Worm (Caenorhabditis elegans) whole organism, L4 larva: ENCODE measurements around the gene T01B11.1.

ENCODE experiments used
- D1046.2 ChIP-seq: fragments of 200-800 bp; sonication (Bioruptor generic); IDR thresholded peaks from 2 replicates; pipeline ENCODE4 v1.3.6; 2022; ENCODE audit warnings: missing genetic modification characterization, missing compliant biosample characterization
- F37D6.2 ChIP-seq: sonication (generic microtip); optimal IDR thresholded peaks from 2 replicates; lab custom pipeline; 2016; ENCODE audit warnings: mild to moderate bottlenecking, missing genetic modification characterization, missing compliant biosample characterization
- T26A8.4 ChIP-seq: fragments of 200-800 bp; sonication (Bioruptor generic); IDR thresholded peaks from 2 replicates; pipeline ENCODE4 v1.3.6; 2022; ENCODE audit warnings: missing genetic modification characterization, missing compliant biosample characterization
- Y105C5A.15 ChIP-seq: fragments of 200-800 bp; sonication (Bioruptor generic); IDR thresholded peaks from 2 replicates; pipeline ENCODE4 v1.3.6; 2022; ENCODE audit warnings: missing genetic modification characterization, missing compliant biosample characterization
- ZK337.2 ChIP-seq: fragments of 200-800 bp; sonication (Bioruptor generic); IDR thresholded peaks from 2 replicates; pipeline ENCODE4 v1.3.6; 2022; ENCODE audit warnings: missing genetic modification reagents, missing genetic modification characterization, missing compliant biosample characterization
- arid-1 ChIP-seq: fragments of 200-800 bp; sonication (Bioruptor generic); conservative IDR thresholded peaks from 2 replicates; pipeline ENCODE4 v1.3.6; 2022; ENCODE audit warnings: missing genetic modification reagents, missing genetic modification characterization, missing compliant biosample characterization
- attf-4 ChIP-seq: sonication (generic microtip); optimal IDR thresholded peaks from 3 replicates; lab custom pipeline; 2017; ENCODE audit warnings: missing biosample characterization, missing genetic modification characterization
- ceh-20 ChIP-seq: fragments of 200-800 bp; sonication (Bioruptor generic); IDR thresholded peaks from 2 replicates; pipeline ENCODE4 v1.3.6; 2022; ENCODE audit warnings: missing genetic modification reagents, missing genetic modification characterization, missing compliant biosample characterization
- ceh-82 ChIP-seq: sonication (generic microtip); optimal IDR thresholded peaks from 2 replicates; lab custom pipeline; 2017; ENCODE audit warnings: missing biosample characterization, missing genetic modification characterization
- cey-2 ChIP-seq: sonication (generic microtip); optimal IDR thresholded peaks from 3 replicates; lab custom pipeline; 2017; ENCODE audit warnings: missing genetic modification characterization, mild to moderate bottlenecking, missing compliant biosample characterization, antibody characterized with exemption, borderline replicate concordance; ENCODE audit not compliant: insufficient read depth
- daf-12 ChIP-seq: fragments of 150-350 bp; optimal IDR thresholded peaks from 2 replicates; lab custom pipeline; 2014; ENCODE audit warnings: missing biosample characterization, missing genetic modification reagents, missing genetic modification characterization
- daf-16 ChIP-seq, 3 experiments: sonication (generic microtip); optimal IDR thresholded peaks; 2 replicates each; lab custom pipeline; 2016 to 2017; ENCODE audit warnings: missing genetic modification characterization in 3 of 3, missing genetic modification reagents in 3 of 3, mild to moderate bottlenecking in 2 of 3, missing compliant biosample characterization in 2 of 3, missing biosample characterization in 1 of 3, moderate library complexity in 1 of 3
- daf-8 ChIP-seq: fragments of 200-800 bp; sonication (Bioruptor generic); IDR thresholded peaks from 2 replicates; pipeline ENCODE4 v1.3.6; 2022; ENCODE audit warnings: missing genetic modification characterization, missing compliant biosample characterization
- dmd-6 ChIP-seq: fragments of 200-800 bp; sonication (Bioruptor generic); IDR thresholded peaks from 2 replicates; pipeline ENCODE4 v1.3.6; 2022; ENCODE audit warnings: missing genetic modification reagents, missing genetic modification characterization, missing compliant biosample characterization
- dpl-1 ChIP-seq: fragments of 150-350 bp; optimal IDR thresholded peaks from 2 replicates; lab custom pipeline; 2014; ENCODE audit warnings: missing biosample characterization, missing genetic modification reagents, missing genetic modification characterization
- dve-1 ChIP-seq: sonication (generic microtip); optimal IDR thresholded peaks from 2 replicates; lab custom pipeline; 2017; ENCODE audit warnings: antibody characterized with exemption, mild to moderate bottlenecking, missing genetic modification characterization, missing compliant biosample characterization; ENCODE audit not compliant: insufficient read depth
- egl-43 ChIP-seq: fragments of 200-800 bp; sonication (Bioruptor generic); IDR thresholded peaks from 2 replicates; pipeline ENCODE4 v1.3.6; 2022; ENCODE audit warnings: missing genetic modification reagents, missing genetic modification characterization, missing compliant biosample characterization
- fos-1 ChIP-seq: fragments of 150-350 bp; optimal IDR thresholded peaks from 2 replicates; lab custom pipeline; 2014; ENCODE audit warnings: missing biosample characterization, missing genetic modification characterization
- hlh-11 ChIP-seq: fragments of 200-800 bp; sonication (Bioruptor generic); optimal IDR thresholded peaks from 2 replicates; lab custom pipeline; 2018; ENCODE audit warnings: mild to moderate bottlenecking, missing genetic modification characterization, missing compliant biosample characterization
- hmg-1.1 ChIP-seq: fragments of 200-800 bp; sonication (Bioruptor generic); IDR thresholded peaks from 2 replicates; pipeline ENCODE4 v1.3.6; 2022; ENCODE audit warnings: missing genetic modification reagents, missing genetic modification characterization, missing compliant biosample characterization
- jun-1 ChIP-seq: fragments of 150-350 bp; optimal IDR thresholded peaks from 2 replicates; lab custom pipeline; 2014; ENCODE audit warnings: missing biosample characterization, missing genetic modification reagents, missing genetic modification characterization
- lin-15B ChIP-seq: fragments of 150-350 bp; sonication (generic microtip); optimal IDR thresholded peaks from 3 replicates; lab custom pipeline; 2014; ENCODE audit warnings: missing biosample characterization, missing genetic modification characterization
- lin-39 ChIP-seq: fragments of 150-350 bp; optimal IDR thresholded peaks from 2 replicates; lab custom pipeline; 2014; ENCODE audit warnings: missing biosample characterization, missing genetic modification reagents, missing genetic modification characterization
- lir-3 ChIP-seq: sonication (generic microtip); optimal IDR thresholded peaks from 2 replicates; lab custom pipeline; 2016; ENCODE audit warnings: mild to moderate bottlenecking, missing genetic modification characterization, missing compliant biosample characterization
- madf-5 ChIP-seq, 2 experiments: fragments of 200-800 bp; sonication (Bioruptor generic); IDR thresholded peaks; 2 replicates each; pipeline ENCODE4 v1.3.6; 2022; ENCODE audit warnings: missing compliant biosample characterization in 2 of 2, missing genetic modification characterization in 2 of 2
- madf-9 ChIP-seq: fragments of 200-800 bp; sonication (Bioruptor generic); conservative IDR thresholded peaks from 2 replicates; pipeline ENCODE4 v1.3.6; 2022; ENCODE audit warnings: missing genetic modification reagents, missing genetic modification characterization, missing compliant biosample characterization
- mdt-29 ChIP-seq: fragments of 200-800 bp; sonication (Bioruptor generic); IDR thresholded peaks from 2 replicates; pipeline ENCODE4 v1.3.6; 2022; ENCODE audit warnings: missing genetic modification reagents, missing genetic modification characterization, missing compliant biosample characterization
- mep-1 ChIP-seq: fragments of 150-350 bp; sonication (generic microtip); optimal IDR thresholded peaks from 3 replicates; lab custom pipeline; 2014; ENCODE audit warnings: missing biosample characterization, missing genetic modification characterization
- mes-2 ChIP-seq: sonication (generic microtip); optimal IDR thresholded peaks from 2 replicates; lab custom pipeline; 2016; ENCODE audit warnings: missing genotype, mild to moderate bottlenecking, missing genetic modification characterization, missing compliant biosample characterization; ENCODE audit not compliant: poor library complexity, severe bottlenecking
- mxl-2 ChIP-seq: fragments of 200-800 bp; sonication (Bioruptor generic); conservative IDR thresholded peaks from 2 replicates; pipeline ENCODE4 v1.3.6; 2022; ENCODE audit warnings: missing genetic modification reagents, missing genetic modification characterization, missing compliant biosample characterization
- nhr-10 ChIP-seq: fragments of 150-350 bp; optimal IDR thresholded peaks from 2 replicates; lab custom pipeline; 2014; ENCODE audit warnings: missing biosample characterization, missing genetic modification characterization
- nhr-102 ChIP-seq: sonication (generic microtip); optimal IDR thresholded peaks from 2 replicates; lab custom pipeline; 2016; ENCODE audit warnings: mild to moderate bottlenecking, missing genetic modification characterization, moderate library complexity, missing compliant biosample characterization
- nhr-11 ChIP-seq: fragments of 150-350 bp; optimal IDR thresholded peaks from 2 replicates; lab custom pipeline; 2014; ENCODE audit warnings: missing biosample characterization, missing genetic modification characterization
- nhr-111 ChIP-seq: fragments of 200-800 bp; sonication (Bioruptor generic); optimal IDR thresholded peaks from 2 replicates; lab custom pipeline; 2018; ENCODE audit warnings: mild to moderate bottlenecking, missing genetic modification characterization, missing compliant biosample characterization
- nhr-41 ChIP-seq: fragments of 200-800 bp; sonication (Bioruptor generic); IDR thresholded peaks from 2 replicates; pipeline ENCODE4 v1.3.6; 2022; ENCODE audit warnings: missing genetic modification reagents, missing genetic modification characterization, missing compliant biosample characterization
- nhr-42 ChIP-seq: fragments of 200-800 bp; sonication (Bioruptor generic); IDR thresholded peaks from 2 replicates; pipeline ENCODE4 v1.3.6; 2022; ENCODE audit warnings: missing genetic modification characterization, missing compliant biosample characterization
- nhr-48 ChIP-seq: sonication (generic microtip); optimal IDR thresholded peaks from 2 replicates; lab custom pipeline; 2016; ENCODE audit warnings: mild to moderate bottlenecking, missing genetic modification characterization, missing compliant biosample characterization
- nhr-76 ChIP-seq: fragments of 150-350 bp; optimal IDR thresholded peaks from 2 replicates; lab custom pipeline; 2014; ENCODE audit warnings: missing biosample characterization, missing genetic modification characterization
- php-3 ChIP-seq: fragments of 200-800 bp; sonication (Bioruptor generic); IDR thresholded peaks from 2 replicates; pipeline ENCODE4 v1.3.6; 2022; ENCODE audit warnings: missing genetic modification reagents, missing genetic modification characterization, missing compliant biosample characterization
- rbr-2 ChIP-seq: sonication (generic microtip); optimal IDR thresholded peaks from 2 replicates; lab custom pipeline; 2016; ENCODE audit warnings: missing genotype, missing genetic modification characterization, missing compliant biosample characterization
- sdz-12 ChIP-seq: fragments of 200-800 bp; sonication (Bioruptor generic); optimal IDR thresholded peaks from 2 replicates; lab custom pipeline; 2018; ENCODE audit warnings: mild to moderate bottlenecking, missing genetic modification characterization, missing compliant biosample characterization
- tag-97 ChIP-seq: fragments of 200-800 bp; sonication (Bioruptor generic); IDR thresholded peaks from 2 replicates; pipeline ENCODE4 v1.3.6; 2022; ENCODE audit warnings: missing genetic modification characterization, missing compliant biosample characterization
- vab-7 ChIP-seq: fragments of 200-800 bp; sonication (Bioruptor generic); IDR thresholded peaks from 2 replicates; pipeline ENCODE4 v1.3.6; 2022; ENCODE audit warnings: missing genetic modification reagents, missing genetic modification characterization, missing compliant biosample characterization
- zfp-3 ChIP-seq: fragments of 200-800 bp; sonication (Bioruptor generic); conservative IDR thresholded peaks from 2 replicates; pipeline ENCODE4 v1.3.6; 2022; ENCODE audit warnings: missing genetic modification reagents, missing genetic modification characterization, missing compliant biosample characterization
- zip-2 ChIP-seq: fragments of 150-350 bp; optimal IDR thresholded peaks from 2 replicates; lab custom pipeline; 2014; ENCODE audit warnings: missing biosample characterization, missing genetic modification characterization
- ztf-11 ChIP-seq: fragments of 150-350 bp; optimal IDR thresholded peaks from 2 replicates; lab custom pipeline; 2014; ENCODE audit warnings: missing biosample characterization, missing genetic modification characterization

Gene T01B11.1

ce11 chrIV:8428492-8428891 is 18.5 kb upstream of the T01B11.1 start (continued):
- peak; percentile 55 for TF ChIP-seq dpl-1 (GFP tag; lab: Kevin White, UChicago)
- no peak for TF ChIP-seq T26A8.4 (GFP tag; lab: Robert Waterston, UW)
- TF ChIP-seq daf-8 (GFP tag; lab: Robert Waterston, UW), result no peak
- peak; percentile 89 for TF ChIP-seq hmg-1.1
- TF ChIP-seq mxl-2 (GFP tag; lab: Robert Waterston, UW), result no peak
- peak; percentile 91 for TF ChIP-seq nhr-102 (tag; lab: Kevin White, UChicago)
- TF ChIP-seq egl-43 (GFP tag; lab: Robert Waterston, UW), result no peak; the same call in 1 of the 2 replicates
- TF ChIP-seq nhr-10 (tag; lab: Kevin White, UChicago), result peak; percentile 38
- TF ChIP-seq ZK337.2, result no peak
- TF ChIP-seq F37D6.2 (tag; lab: Kevin White, UChicago), result peak; percentile 60
- TF ChIP-seq nhr-76 (tag; lab: Kevin White, UChicago), result no peak

- TF ChIP-seq attf-4 (tag; lab: Kevin White, UChicago), result no peak
- no peak for TF ChIP-seq ceh-82
- peak; percentile 58 for TF ChIP-seq mep-1 (tag; lab: Kevin White, UChicago)
- TF ChIP-seq lin-39, result peak; percentile 73
- no peak for TF ChIP-seq nhr-48 (tag; lab: Kevin White, UChicago)
- no peak for TF ChIP-seq fos-1 (tag; lab: Kevin White, UChicago)
- TF ChIP-seq lir-3 (tag; lab: Kevin White, UChicago), result no peak
- TF ChIP-seq daf-16 (GFP tag; optimal IDR thresholded peaks at IDR 0.05; lab: Kevin White, UChicago), result peak in 1 of 2 experiments; percentile 53
- TF ChIP-seq daf-16 (tag; optimal IDR thresholded peaks at IDR 0.05; lab: Kevin White, UChicago), result peak; percentile 73
- TF ChIP-seq php-3, result peak; percentile 65
- peak; percentile 68 for TF ChIP-seq dmd-6 (GFP tag; lab: Robert Waterston, UW)
- TF ChIP-seq sdz-12 (GFP tag; lab: Kevin White, UChicago), result peak; percentile 20
- TF ChIP-seq hlh-11 (tag; lab: Kevin White, UChicago), result peak; percentile 79
- TF ChIP-seq mxl-2 (GFP tag; lab: Robert Waterston, UW), result no peak
- peak; percentile 60 for TF ChIP-seq ceh-20 (GFP tag; lab: Robert Waterston, UW)
- no peak for TF ChIP-seq ztf-11 (tag; lab: Kevin White, UChicago)
- TF ChIP-seq T26A8.4 (GFP tag; lab: Robert Waterston, UW), result no peak
- TF ChIP-seq nhr-42 (GFP tag; lab: Robert Waterston, UW), result peak; percentile 92
- TF ChIP-seq rbr-2 (tag; lab: Kevin White, UChicago), result peak; percentile 24
- TF ChIP-seq nhr-41 (GFP tag; lab: Robert Waterston, UW), result 0 out of 2 replicates have a peak, but pooled peaks have one; percentile 11
- peak; percentile 71; the same call in 1 of the 2 replicates for TF ChIP-seq zfp-3 (GFP tag; lab: Robert Waterston, UW)
- TF ChIP-seq tag-97, result no peak
- peak; percentile 9 for TF ChIP-seq mdt-29 (GFP tag; lab: Robert Waterston, UW)
- peak; percentile 29; the same call in 1 of the 2 replicates for TF ChIP-seq madf-9
- no peak for TF ChIP-seq daf-12 (tag; lab: Kevin White, UChicago)
- TF ChIP-seq nhr-11 (tag; lab: Kevin White, UChicago), result peak; percentile 51
- TF ChIP-seq ZK337.2, result no peak
- peak; percentile 71; the same call in 1 of the 2 replicates for TF ChIP-seq D1046.2 (GFP tag; lab: Robert Waterston, UW)
- peak; percentile 95 for TF ChIP-seq Y105C5A.15 (GFP tag; lab: Robert Waterston, UW)
- TF ChIP-seq dve-1 (tag; lab: Kevin White, UChicago), result peak; percentile 61
- no peak for TF ChIP-seq cey-2 (tag; lab: Kevin White, UChicago)
- TF ChIP-seq nhr-111 (GFP tag; lab: Kevin White, UChicago), result peak; percentile 27
- no peak for TF ChIP-seq zip-2 (tag; lab: Kevin White, UChicago)
- TF ChIP-seq arid-1, result peak; percentile 82
- peak; percentile 20 for TF ChIP-seq F37D6.2 (tag; lab: Kevin White, UChicago)
- TF ChIP-seq mes-2 (tag; lab: Kevin White, UChicago), result peak; percentile 83
- TF ChIP-seq madf-5 (GFP tag; IDR thresholded peaks at IDR 0.05; lab: Robert Waterston, UW), result 0 out of 4 replicates have a peak, but pooled peaks of 1 of the 2 experiments have one; percentile 18
- no peak for TF ChIP-seq jun-1 (tag; lab: Kevin White, UChicago)
- peak; percentile 2 for TF ChIP-seq lin-15B (tag; lab: Kevin White, UChicago)
- TF ChIP-seq vab-7 (GFP tag; lab: Robert Waterston, UW), result peak; percentile 49
Measured at ce11 chrIV:8431567-8432458, 15.2 kb upstream of the T01B11.1 start.
